Worm (Caenorhabditis elegans): ENCODE measurements around the gene K01D12.8.

The K01D12.8 gene

ce11 chrV:12402355-12402754, at the start of gene K01D12.8:
Gene K01D12.8 (plus strand): TSS chrV:12402655.
- TF ChIP-seq egl-5 (tag; optimal IDR thresholded peaks at IDR 0.05) = no peak
- no peak for TF ChIP-seq ceh-16 (tag; optimal IDR thresholded peaks at IDR 0.05)
- TF ChIP-seq mdl-1 (tag; optimal IDR thresholded peaks at IDR 0.05) = no peak

ce11 chrV:12352881-12353280, 49.6 kb upstream of the K01D12.8 start:
- TF ChIP-seq ama-1 (optimal IDR thresholded peaks at IDR 0.05) = peak; percentile 51
- TF ChIP-seq lsy-12 (tag; optimal IDR thresholded peaks at IDR 0.05) = no peak
- TF ChIP-seq elt-1 (tag; optimal IDR thresholded peaks at IDR 0.05) = no peak
- no peak for TF ChIP-seq pqm-1 (tag; optimal IDR thresholded peaks at IDR 0.05)

DNA sequence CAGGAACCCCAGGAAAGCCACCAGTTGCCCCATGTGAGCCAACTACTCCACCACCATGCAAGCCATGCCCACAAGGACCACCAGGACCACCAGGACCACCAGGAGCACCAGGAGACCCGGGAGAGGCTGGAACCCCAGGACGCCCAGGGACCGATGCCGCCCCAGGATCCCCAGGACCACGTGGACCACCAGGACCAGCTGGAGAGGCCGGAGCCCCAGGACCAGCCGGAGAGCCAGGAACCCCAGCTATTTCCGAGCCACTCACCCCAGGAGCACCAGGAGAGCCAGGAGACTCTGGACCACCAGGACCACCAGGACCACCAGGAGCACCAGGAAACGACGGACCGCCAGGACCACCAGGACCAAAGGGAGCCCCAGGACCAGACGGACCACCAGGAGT, 49.0 kb upstream of the K01D12.8 start:
- TF ChIP-seq nhr-43 (tag; optimal IDR thresholded peaks at IDR 0.05; ENCODE audit: poor library complexity, severe bottlenecking) (peak; percentile 25), unc-62 (GFP tag; optimal IDR thresholded peaks at IDR 0.05) (no peak), egl-5 (tag; optimal IDR thresholded peaks at IDR 0.05) (no peak), nhr-67 (tag; optimal IDR thresholded peaks at IDR 0.05) (no peak), tbx-2 (tag; optimal IDR thresholded peaks at IDR 0.05) (no peak), nhr-23 (tag; optimal IDR thresholded peaks at IDR 0.05) (no peak)

- peak; percentile 34 for TF ChIP-seq lsy-12 (tag; optimal IDR thresholded peaks at IDR 0.05)
- peak; percentile 45 for TF ChIP-seq nhr-23 (tag; optimal IDR thresholded peaks at IDR 0.05)
- TF ChIP-seq egl-27 (tag; optimal IDR thresholded peaks at IDR 0.05) = no peak
- TF ChIP-seq aly-2 (tag; optimal IDR thresholded peaks at IDR 0.05) = peak; percentile 62
- peak; percentile 43 for TF ChIP-seq nhr-25 (tag; optimal IDR thresholded peaks at IDR 0.05)
- TF ChIP-seq ceh-28 (tag; optimal IDR thresholded peaks at IDR 0.05) = no peak
- no peak for TF ChIP-seq sea-2 (GFP tag; optimal IDR thresholded peaks at IDR 0.05)
- no peak for TF ChIP-seq ceh-9 (tag; optimal IDR thresholded peaks at IDR 0.05)
- peak; percentile 91 for TF ChIP-seq nhr-43 (tag; optimal IDR thresholded peaks at IDR 0.05; ENCODE audit: poor library complexity, severe bottlenecking)
- peak; percentile 76 for TF ChIP-seq ama-1 (optimal IDR thresholded peaks at IDR 0.05)
- no peak for TF ChIP-seq lin-15B (tag; optimal IDR thresholded peaks at IDR 0.05)
- no peak for TF ChIP-seq ztf-11 (tag; optimal IDR thresholded peaks at IDR 0.05)
- TF ChIP-seq fos-1 (tag; optimal IDR thresholded peaks at IDR 0.05) = no peak
- TF ChIP-seq elt-1 (tag; optimal IDR thresholded peaks at IDR 0.05) = peak; percentile 44
- TF ChIP-seq eor-1 (tag; optimal IDR thresholded peaks at IDR 0.05) = no peak
- no peak for TF ChIP-seq ceh-82 (tag; optimal IDR thresholded peaks at IDR 0.05)
- no peak for TF ChIP-seq pha-4 (tag; optimal IDR thresholded peaks at IDR 0.05)
- TF ChIP-seq egl-5 (tag; optimal IDR thresholded peaks at IDR 0.05) = no peak
- no peak for TF ChIP-seq jun-1 (tag; optimal IDR thresholded peaks at IDR 0.05)
- TF ChIP-seq elt-3 (tag; optimal IDR thresholded peaks at IDR 0.05) = peak in 1 of 3 experiments; percentile 35
- TF ChIP-seq fkh-10 (GFP tag; optimal IDR thresholded peaks at IDR 0.05) = no peak
- no peak for TF ChIP-seq hmg-11 (tag; optimal IDR thresholded peaks at IDR 0.05)
- TF ChIP-seq nhr-28 (tag; optimal IDR thresholded peaks at IDR 0.05) = peak; percentile 1
- TF ChIP-seq tbx-2 (tag; optimal IDR thresholded peaks at IDR 0.05) = peak; percentile 11
These were observed 48.1 kb upstream of the K01D12.8 start for ce11 chrV:12354193-12354830.

DNA sequence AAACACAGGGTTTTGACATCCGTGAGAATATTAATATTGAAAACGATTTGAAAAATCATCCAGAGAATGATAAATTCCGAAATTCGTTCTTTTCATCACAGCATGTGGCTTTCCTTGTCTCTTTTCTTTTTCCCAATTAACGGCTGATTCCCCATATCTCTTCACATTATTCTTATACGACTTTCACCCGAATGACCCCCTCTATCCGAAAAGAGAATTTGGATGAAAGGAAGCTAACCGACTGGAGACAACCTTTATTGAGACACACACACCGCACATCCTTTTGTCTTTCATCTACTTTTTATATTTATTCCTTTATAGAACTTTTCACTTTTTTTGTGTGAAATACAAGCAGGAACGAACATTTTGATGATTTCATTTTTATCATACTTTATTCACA, 44.8 kb upstream of the K01D12.8 start:
- TF ChIP-seq snpc-4 (tag; optimal IDR thresholded peaks at IDR 0.05) (no peak), eor-1 (tag; optimal IDR thresholded peaks at IDR 0.05) (no peak), daf-12 (tag; optimal IDR thresholded peaks at IDR 0.05) (no peak), R02D3.7 (tag; optimal IDR thresholded peaks at IDR 0.05) (no peak), nhr-28 (tag; optimal IDR thresholded peaks at IDR 0.05) (no peak), unc-62 (GFP tag; optimal IDR thresholded peaks at IDR 0.05) (no peak), nhr-12 (tag; optimal IDR thresholded peaks at IDR 0.05) (no peak), nhr-43 (tag; optimal IDR thresholded peaks at IDR 0.05; ENCODE audit: poor library complexity, severe bottlenecking) (no peak), nhr-237 (tag; optimal IDR thresholded peaks at IDR 0.05) (no peak), mml-1 (tag; optimal IDR thresholded peaks at IDR 0.05) (no peak), nhr-77 (tag; optimal IDR thresholded peaks at IDR 0.05) (no peak)
